Fruit fly (Drosophila melanogaster) whole organism, embryonic: ENCODE data around the gene CG18810.

Experiments used
- Atf-2 ChIP-seq: fragments of 200-800 bp; sonication (Bioruptor generic); optimal IDR thresholded peaks from 2 replicates; lab custom pipeline; 2016; ENCODE audit warnings: missing biosample characterization, missing genetic modification characterization
- Bteb2 ChIP-seq: fragments of 200-800 bp; sonication (Bioruptor generic); optimal IDR thresholded peaks from 2 replicates; lab custom pipeline; 2016; ENCODE audit warnings: missing biosample characterization, missing genetic modification characterization
- CG1024 ChIP-seq: fragments of 200-800 bp; sonication (Bioruptor generic); IDR thresholded peaks from 2 replicates; pipeline ENCODE4 v1.3.6; 2022; ENCODE audit warnings: missing biosample characterization, missing genetic modification characterization
- CG12104 ChIP-seq: fragments of 200-800 bp; sonication (Bioruptor generic); optimal IDR thresholded peaks from 3 replicates; lab custom pipeline; 2016; ENCODE audit warnings: missing biosample characterization, missing genetic modification characterization
- CG12391 ChIP-seq: fragments of 200-800 bp; sonication (Bioruptor generic); optimal IDR thresholded peaks from 3 replicates; lab custom pipeline; 2018; ENCODE audit warnings: missing biosample characterization, mild to moderate bottlenecking, missing genetic modification characterization, moderate library complexity
- CG12659 ChIP-seq: fragments of 200-800 bp; sonication (Bioruptor generic); optimal IDR thresholded peaks from 3 replicates; lab custom pipeline; 2017; ENCODE audit warnings: mild to moderate bottlenecking, missing biosample characterization, missing genetic modification reagents, missing genetic modification characterization
- CG12942 ChIP-seq: fragments of 200-800 bp; sonication (Bioruptor generic); optimal IDR thresholded peaks from 3 replicates; lab custom pipeline; 2016; ENCODE audit warnings: missing biosample characterization, missing genetic modification characterization
- CG14050 ChIP-seq: fragments of 200-800 bp; sonication (Bioruptor generic); IDR thresholded peaks from 3 replicates; pipeline ENCODE4 v1.3.6; 2022; ENCODE audit warnings: missing biosample characterization, missing genetic modification characterization
- CG15073 ChIP-seq: fragments of 200-800 bp; sonication (Bioruptor generic); optimal IDR thresholded peaks from 2 replicates; lab custom pipeline; 2016; ENCODE audit warnings: missing biosample characterization, missing genetic modification characterization
- CG15479 ChIP-seq: fragments of 200-800 bp; sonication (Bioruptor generic); optimal IDR thresholded peaks from 3 replicates; lab custom pipeline; 2019; ENCODE audit warnings: missing biosample characterization, mild to moderate bottlenecking, missing genetic modification characterization, moderate library complexity
- CG15601 ChIP-seq: fragments of 200-800 bp; sonication (Bioruptor generic); optimal IDR thresholded peaks from 3 replicates; lab custom pipeline; 2019; ENCODE audit warnings: missing biosample characterization, mild to moderate bottlenecking, missing genetic modification characterization, moderate library complexity
- CG1602 ChIP-seq: fragments of 200-800 bp; sonication (Bioruptor generic); optimal IDR thresholded peaks from 3 replicates; lab custom pipeline; 2016; ENCODE audit warnings: missing biosample characterization, missing genetic modification characterization
- CG16863 ChIP-seq: fragments of 200-800 bp; sonication (Bioruptor generic); optimal IDR thresholded peaks from 3 replicates; lab custom pipeline; 2016; ENCODE audit warnings: missing biosample characterization, missing genetic modification characterization
- CG17802 ChIP-seq: fragments of 200-800 bp; sonication (Bioruptor generic); optimal IDR thresholded peaks from 2 replicates; lab custom pipeline; 2018; ENCODE audit warnings: missing biosample characterization, mild to moderate bottlenecking, missing genetic modification characterization, moderate library complexity
- CG2120 ChIP-seq: fragments of 200-800 bp; sonication (Bioruptor generic); optimal IDR thresholded peaks from 3 replicates; lab custom pipeline; 2016; ENCODE audit warnings: missing biosample characterization, missing genetic modification characterization
- CG2199 ChIP-seq: fragments of 200-800 bp; sonication (Bioruptor generic); IDR thresholded peaks from 3 replicates; pipeline ENCODE4 v1.3.6; 2022; ENCODE audit warnings: missing biosample characterization, missing genetic modification characterization
- CG30020 ChIP-seq: fragments of 200-800 bp; optimal IDR thresholded peaks from 2 replicates; lab custom pipeline; 2019; ENCODE audit warnings: missing biosample characterization, mild to moderate bottlenecking, missing genetic modification characterization, moderate library complexity
- CG3838 ChIP-seq: fragments of 200-800 bp; sonication (Bioruptor generic); optimal IDR thresholded peaks from 3 replicates; lab custom pipeline; 2016; ENCODE audit warnings: missing biosample characterization, missing genetic modification characterization
- CG5180 ChIP-seq: fragments of 200-800 bp; sonication (Bioruptor generic); optimal IDR thresholded peaks from 3 replicates; lab custom pipeline; 2017; ENCODE audit warnings: missing biosample characterization, missing genetic modification characterization, mild to moderate bottlenecking, moderate library complexity, missing genetic modification reagents
- CG6254 ChIP-seq: fragments of 200-800 bp; sonication (Bioruptor generic); optimal IDR thresholded peaks from 3 replicates; lab custom pipeline; 2017; ENCODE audit warnings: mild to moderate bottlenecking, missing biosample characterization, missing genetic modification reagents, missing genetic modification characterization
- CG9797 ChIP-seq: fragments of 200-800 bp; sonication (Bioruptor generic); optimal IDR thresholded peaks from 3 replicates; lab custom pipeline; 2018; ENCODE audit warnings: missing biosample characterization, mild to moderate bottlenecking, missing genetic modification characterization
- Dbx ChIP-seq: fragments of 200-800 bp; sonication (Bioruptor generic); IDR thresholded peaks from 3 replicates; pipeline ENCODE4 v1.3.6; 2022; ENCODE audit warnings: missing biosample characterization, missing genetic modification characterization
- Dip3 ChIP-seq: fragments of 200-800 bp; sonication (Bioruptor generic); optimal IDR thresholded peaks from 3 replicates; lab custom pipeline; 2016; ENCODE audit warnings: missing biosample characterization, missing genetic modification characterization
- Ets65A ChIP-seq: fragments of 200-800 bp; sonication (Bioruptor generic); peaks from one replicate; lab custom pipeline; 2016; ENCODE audit warnings: missing biosample characterization, missing genetic modification characterization
- GATAe ChIP-seq: fragments of 200-800 bp; sonication (Bioruptor generic); conservative IDR thresholded peaks from 2 replicates; pipeline ENCODE4 v1.3.6; 2022; ENCODE audit warnings: missing biosample characterization, missing genetic modification characterization
- HLH3B ChIP-seq: fragments of 200-800 bp; sonication (Bioruptor generic); IDR thresholded peaks from 2 replicates; pipeline ENCODE4 v1.3.6; 2022; ENCODE audit warnings: missing biosample characterization, missing genetic modification characterization
- Kr ChIP-seq: fragments of 200-800 bp; sonication (Bioruptor generic); optimal IDR thresholded peaks from 2 replicates; lab custom pipeline; 2017; ENCODE audit warnings: missing biosample characterization, mild to moderate bottlenecking, missing genetic modification characterization
- Lhr ChIP-seq: fragments of 200-800 bp; sonication (Bioruptor generic); optimal IDR thresholded peaks from 3 replicates; lab custom pipeline; 2017; ENCODE audit warnings: mild to moderate bottlenecking, missing biosample characterization, missing genetic modification reagents, missing genetic modification characterization
- Oli ChIP-seq: fragments of 200-800 bp; sonication (Bioruptor generic); optimal IDR thresholded peaks from 2 replicates; lab custom pipeline; 2018; ENCODE audit warnings: missing biosample characterization, mild to moderate bottlenecking, missing genetic modification characterization, moderate library complexity
- Ptx1 ChIP-seq: fragments of 200-800 bp; sonication (Bioruptor generic); IDR thresholded peaks from 2 replicates; pipeline ENCODE4 v1.3.6; 2022; ENCODE audit warnings: missing biosample characterization, missing genetic modification characterization
- Ssrp ChIP-seq: fragments of 200-800 bp; sonication (Bioruptor generic); optimal IDR thresholded peaks from 2 replicates; lab custom pipeline; 2018; ENCODE audit warnings: missing biosample characterization, mild to moderate bottlenecking, missing genetic modification characterization, moderate library complexity
- az2 ChIP-seq: fragments of 200-800 bp; sonication (Bioruptor generic); optimal IDR thresholded peaks from 3 replicates; lab custom pipeline; 2016; ENCODE audit warnings: missing biosample characterization, missing genetic modification characterization
- br ChIP-seq: fragments of >200 bp; optimal IDR thresholded peaks from 2 replicates; lab custom pipeline; 2017
- caup ChIP-seq: fragments of 200-800 bp; sonication (Bioruptor generic); optimal IDR thresholded peaks from 3 replicates; lab custom pipeline; 2017; ENCODE audit warnings: missing biosample characterization, mild to moderate bottlenecking, missing genetic modification characterization, moderate library complexity; ENCODE audit not compliant: severe bottlenecking
- chm ChIP-seq: fragments of 200-800 bp; sonication (Bioruptor generic); IDR thresholded peaks from 2 replicates; pipeline ENCODE4 v1.3.6; 2022; ENCODE audit warnings: missing biosample characterization, missing genetic modification characterization
- chn ChIP-seq: fragments of 200-800 bp; sonication (Bioruptor generic); optimal IDR thresholded peaks from 2 replicates; lab custom pipeline; 2016; ENCODE audit warnings: missing biosample characterization, missing genetic modification characterization
- emc ChIP-seq: fragments of 200-800 bp; sonication (Bioruptor generic); optimal IDR thresholded peaks from 2 replicates; lab custom pipeline; 2016; ENCODE audit warnings: missing biosample characterization, missing genetic modification characterization
- esg ChIP-seq: fragments of 200-800 bp; sonication (Bioruptor generic); conservative IDR thresholded peaks from 2 replicates; pipeline ENCODE4 v1.3.6; 2022; ENCODE audit warnings: missing biosample characterization, missing genetic modification characterization
- eve ChIP-seq, 2 experiments: fragments of >200 bp; optimal IDR thresholded peaks; 2 replicates each; lab custom pipeline; 2017; ENCODE audit warnings: missing biosample characterization in 2 of 2, missing genetic modification characterization in 2 of 2
- gfzf ChIP-seq: fragments of 200-800 bp; sonication (Bioruptor generic); optimal IDR thresholded peaks from 2 replicates; lab custom pipeline; 2016; ENCODE audit warnings: missing biosample characterization, mild to moderate bottlenecking, missing genetic modification characterization, moderate library complexity
- grn ChIP-seq: fragments of 200-800 bp; sonication (Bioruptor generic); optimal IDR thresholded peaks from 3 replicates; lab custom pipeline; 2017; ENCODE audit warnings: missing biosample characterization, missing genetic modification characterization
- lilli ChIP-seq: fragments of 200-800 bp; sonication (Bioruptor generic); optimal IDR thresholded peaks from 3 replicates; lab custom pipeline; 2016; ENCODE audit warnings: missing biosample characterization, missing genetic modification characterization
- pnt ChIP-seq: fragments of 200-800 bp; sonication (Bioruptor generic); optimal IDR thresholded peaks from 3 replicates; lab custom pipeline; 2016; ENCODE audit warnings: missing biosample characterization, missing genetic modification characterization
- prd ChIP-seq, 3 experiments: fragments of >200 bp in 2 of 3; fragments of 200-800 bp in 1 of 3; sonication (Bioruptor generic) in 1 of 3; optimal IDR thresholded peaks in 2 of 3; IDR thresholded peaks in 1 of 3; 2 replicates in 2 of 3; 3 replicates in 1 of 3; pipeline versions ENCODE4 v1.3.6 to Lab custom; 2017 to 2022; ENCODE audit warnings: missing biosample characterization in 1 of 3, missing genetic modification characterization in 1 of 3
- pzg ChIP-seq: fragments of 200-800 bp; sonication (Bioruptor generic); optimal IDR thresholded peaks from 3 replicates; lab custom pipeline; 2018; ENCODE audit warnings: missing biosample characterization, mild to moderate bottlenecking, missing genetic modification characterization, moderate library complexity
- ro ChIP-seq: fragments of 200-800 bp; sonication (Bioruptor generic); IDR thresholded peaks from 2 replicates; pipeline ENCODE4 v1.3.6; 2022; ENCODE audit warnings: missing biosample characterization, missing genetic modification characterization
- seq ChIP-seq: fragments of 200-800 bp; sonication (Bioruptor generic); IDR thresholded peaks from 2 replicates; pipeline ENCODE4 v1.3.6; 2022; ENCODE audit warnings: missing biosample characterization, missing genetic modification characterization
- ssp ChIP-seq: fragments of 200-800 bp; sonication (Bioruptor generic); IDR thresholded peaks from 2 replicates; pipeline ENCODE4 v1.3.6; 2022; ENCODE audit warnings: missing biosample characterization, missing genetic modification characterization
- trem ChIP-seq: fragments of 200-800 bp; optimal IDR thresholded peaks from 3 replicates; lab custom pipeline; 2019; ENCODE audit warnings: missing biosample characterization, mild to moderate bottlenecking, missing genetic modification characterization, moderate library complexity
- zen2 ChIP-seq: fragments of 200-800 bp; sonication (Bioruptor generic); IDR thresholded peaks from 3 replicates; pipeline ENCODE4 v1.3.6; 2022; ENCODE audit warnings: missing biosample characterization, missing genetic modification characterization; ENCODE audit not compliant: partially characterized antibody
- zfh2 ChIP-seq: fragments of 200-800 bp; sonication (Bioruptor generic); optimal IDR thresholded peaks from 2 replicates; lab custom pipeline; 2016; ENCODE audit warnings: missing biosample characterization, missing genetic modification characterization

The CG18810 gene

dm6 chr2L:20681648-20682098 lies 33.0 kb downstream of the CG18810 start, which contains the start of gene Cen (continued):
- TF ChIP-seq chm (GFP tag; lab: Robert Waterston, UW), result no peak
- TF ChIP-seq CG1024 (GFP tag; lab: Robert Waterston, UW), result 0 out of 2 replicates have a peak, but pooled peaks have one; percentile 20
- no peak for TF ChIP-seq grn (GFP tag; lab: Kevin White, UChicago)
- TF ChIP-seq CG6254 (GFP tag; lab: Kevin White, UChicago), result no peak
- TF ChIP-seq Atf-2 (GFP tag; lab: Kevin White, UChicago), result no peak
- TF ChIP-seq Bteb2 (GFP tag; lab: Kevin White, UChicago), result no peak
- no peak for TF ChIP-seq ro (GFP tag; lab: Robert Waterston, UW)
- TF ChIP-seq seq (GFP tag; lab: Robert Waterston, UW), result peak; percentile 12; the same call in 1 of the 2 replicates
- no peak for TF ChIP-seq CG30020
- no peak for TF ChIP-seq Lhr
- TF ChIP-seq pnt, result no peak
- TF ChIP-seq CG12104 (GFP tag; lab: Kevin White, UChicago), result peak; percentile 30
- TF ChIP-seq GATAe, result no peak
- peak; percentile 53 for TF ChIP-seq Dip3 (GFP tag; lab: Kevin White, UChicago)
- TF ChIP-seq prd (optimal IDR thresholded peaks at IDR 0.05; lab: Kevin White, UChicago), result no peak
- TF ChIP-seq prd (GFP tag; IDR thresholded peaks at IDR 0.05; lab: Robert Waterston, UW), result 0 out of 3 replicates have a peak, but pooled peaks have one; percentile 21
- TF ChIP-seq lilli (GFP tag; lab: Kevin White, UChicago), result peak; percentile 63
- TF ChIP-seq CG9797 (GFP tag; lab: Kevin White, UChicago), result no peak
- TF ChIP-seq zfh2 (GFP tag; lab: Kevin White, UChicago), result peak; percentile 41
- TF ChIP-seq br, result no peak
- peak; percentile 51 for TF ChIP-seq CG12391 (tag; lab: Kevin White, UChicago)
- 0 out of 3 replicates have a peak, but pooled peaks have one; percentile 34 for TF ChIP-seq CG14050 (GFP tag; lab: Robert Waterston, UW)
- TF ChIP-seq CG3838 (GFP tag; lab: Kevin White, UChicago), result no peak
- TF ChIP-seq Kr, result no peak
- TF ChIP-seq pzg (GFP tag; lab: Kevin White, UChicago), result peak; percentile 18
- peak; percentile 13 for TF ChIP-seq trem
- no peak for TF ChIP-seq CG15073 (GFP tag; lab: Kevin White, UChicago)
- peak; percentile 47 for TF ChIP-seq CG12659
- TF ChIP-seq chn (GFP tag; lab: Kevin White, UChicago), result peak; percentile 48
- no peak for TF ChIP-seq Dbx (GFP tag; lab: Robert Waterston, UW)
- TF ChIP-seq Ets65A (GFP tag; lab: Kevin White, UChicago), result peak; percentile 69
- no peak for TF ChIP-seq CG15601
- TF ChIP-seq CG5180 (GFP tag; lab: Kevin White, UChicago), result no peak
- no peak for TF ChIP-seq CG12942 (GFP tag; lab: Kevin White, UChicago)
- peak; percentile 56; the same call in 1 of the 2 replicates for TF ChIP-seq Ptx1 (GFP tag; lab: Robert Waterston, UW)
- peak; percentile 63 for TF ChIP-seq CG2120 (GFP tag; lab: Kevin White, UChicago)
- TF ChIP-seq CG2199, result no peak
- no peak for TF ChIP-seq eve (GFP tag; optimal IDR thresholded peaks at IDR 0.05; lab: Kevin White, UChicago)
- TF ChIP-seq ssp (GFP tag; lab: Robert Waterston, UW), result peak; percentile 36; the same call in 1 of the 2 replicates
- TF ChIP-seq gfzf (GFP tag; lab: Kevin White, UChicago), result peak; percentile 59
- TF ChIP-seq CG1602, result peak; percentile 30
- no peak for TF ChIP-seq CG16863 (GFP tag; lab: Kevin White, UChicago)
- TF ChIP-seq Ssrp (tag; lab: Kevin White, UChicago), result peak; percentile 14
- no peak for TF ChIP-seq emc (GFP tag; lab: Kevin White, UChicago)
- TF ChIP-seq CG17802, result no peak
- TF ChIP-seq HLH3B (GFP tag; lab: Robert Waterston, UW), result no peak
- no peak for TF ChIP-seq caup (GFP tag; lab: Kevin White, UChicago)
- peak; percentile 18 for TF ChIP-seq az2 (GFP tag; lab: Kevin White, UChicago)
- peak; percentile 25 for TF ChIP-seq Oli (tag; lab: Kevin White, UChicago)
- TF ChIP-seq zen2 (GFP tag; lab: Robert Waterston, UW), result no peak
- no peak for TF ChIP-seq CG15479 (GFP tag; lab: Kevin White, UChicago)
- TF ChIP-seq esg, result 0 out of 2 replicates have a peak, but pooled peaks have one; percentile 15
